Worm (Caenorhabditis elegans) whole organism, L4 larva: ENCODE measurements around the gene prk-1.
A peak's percentile ranks its signal among the peaks of the same experiment; 100 is the strongest.

Experiments
- F26F4.8 ChIP-seq: fragments of 200-800 bp; sonication (Bioruptor generic); conservative IDR thresholded peaks from 2 replicates; pipeline ENCODE4 v1.3.6; 2022; ENCODE audit warnings: missing genetic modification characterization, missing compliant biosample characterization
- F37D6.2 ChIP-seq: sonication (generic microtip); optimal IDR thresholded peaks from 2 replicates; lab custom pipeline; 2016; ENCODE audit warnings: mild to moderate bottlenecking, missing genetic modification characterization, missing compliant biosample characterization
- Y105C5A.15 ChIP-seq: fragments of 200-800 bp; sonication (Bioruptor generic); IDR thresholded peaks from 2 replicates; pipeline ENCODE4 v1.3.6; 2022; ENCODE audit warnings: missing genetic modification characterization, missing compliant biosample characterization
- aha-1 ChIP-seq: fragments of 150-350 bp; peaks from one replicate; lab custom pipeline; 2014; ENCODE audit warnings: missing biosample characterization, missing genetic modification characterization
- ceh-20 ChIP-seq: fragments of 200-800 bp; sonication (Bioruptor generic); IDR thresholded peaks from 2 replicates; pipeline ENCODE4 v1.3.6; 2022; ENCODE audit warnings: missing genetic modification reagents, missing genetic modification characterization, missing compliant biosample characterization
- daf-16 ChIP-seq, 3 experiments: sonication (generic microtip); optimal IDR thresholded peaks; 2 replicates each; lab custom pipeline; 2016 to 2017; ENCODE audit warnings: missing genetic modification characterization in 3 of 3, missing genetic modification reagents in 3 of 3, mild to moderate bottlenecking in 2 of 3, missing compliant biosample characterization in 2 of 3, missing biosample characterization in 1 of 3, moderate library complexity in 1 of 3
- egl-43 ChIP-seq: fragments of 200-800 bp; sonication (Bioruptor generic); IDR thresholded peaks from 2 replicates; pipeline ENCODE4 v1.3.6; 2022; ENCODE audit warnings: missing genetic modification reagents, missing genetic modification characterization, missing compliant biosample characterization
- hlh-11 ChIP-seq: fragments of 200-800 bp; sonication (Bioruptor generic); optimal IDR thresholded peaks from 2 replicates; lab custom pipeline; 2018; ENCODE audit warnings: mild to moderate bottlenecking, missing genetic modification characterization, missing compliant biosample characterization
- hlh-30 ChIP-seq: sonication (generic microtip); optimal IDR thresholded peaks from 2 replicates; lab custom pipeline; 2017; ENCODE audit warnings: antibody characterized with exemption, mild to moderate bottlenecking, missing genetic modification characterization, missing compliant biosample characterization; ENCODE audit not compliant: insufficient read depth
- hmg-1.1 ChIP-seq: fragments of 200-800 bp; sonication (Bioruptor generic); IDR thresholded peaks from 2 replicates; pipeline ENCODE4 v1.3.6; 2022; ENCODE audit warnings: missing genetic modification reagents, missing genetic modification characterization, missing compliant biosample characterization
- lin-1 ChIP-seq: fragments of 200-800 bp; sonication (Bioruptor generic); IDR thresholded peaks from 2 replicates; pipeline ENCODE4 v1.3.6; 2022; ENCODE audit warnings: missing genetic modification reagents, missing genetic modification characterization, missing compliant biosample characterization
- lin-29 ChIP-seq: fragments of 200-800 bp; sonication (Bioruptor generic); IDR thresholded peaks from 2 replicates; pipeline ENCODE4 v1.3.6; 2022; ENCODE audit warnings: missing genetic modification reagents, missing genetic modification characterization, missing compliant biosample characterization
- mes-2 ChIP-seq: sonication (generic microtip); optimal IDR thresholded peaks from 2 replicates; lab custom pipeline; 2016; ENCODE audit warnings: missing genotype, mild to moderate bottlenecking, missing genetic modification characterization, missing compliant biosample characterization; ENCODE audit not compliant: poor library complexity, severe bottlenecking
- mxl-2 ChIP-seq: fragments of 200-800 bp; sonication (Bioruptor generic); conservative IDR thresholded peaks from 2 replicates; pipeline ENCODE4 v1.3.6; 2022; ENCODE audit warnings: missing genetic modification reagents, missing genetic modification characterization, missing compliant biosample characterization
- mxl-3 ChIP-seq: fragments of 200-800 bp; sonication (Bioruptor generic); optimal IDR thresholded peaks from 2 replicates; lab custom pipeline; 2018; ENCODE audit warnings: mild to moderate bottlenecking, missing genetic modification characterization, missing compliant biosample characterization
- nhr-28 ChIP-seq: fragments of 150-350 bp; optimal IDR thresholded peaks from 2 replicates; lab custom pipeline; 2014; ENCODE audit warnings: missing biosample characterization, missing genetic modification characterization
- nhr-76 ChIP-seq: fragments of 150-350 bp; optimal IDR thresholded peaks from 2 replicates; lab custom pipeline; 2014; ENCODE audit warnings: missing biosample characterization, missing genetic modification characterization
- sdz-12 ChIP-seq: fragments of 200-800 bp; sonication (Bioruptor generic); optimal IDR thresholded peaks from 2 replicates; lab custom pipeline; 2018; ENCODE audit warnings: mild to moderate bottlenecking, missing genetic modification characterization, missing compliant biosample characterization
- set-16 ChIP-seq: fragments of 200-800 bp; sonication (Bioruptor generic); IDR thresholded peaks from 2 replicates; pipeline ENCODE4 v1.3.6; 2022; ENCODE audit warnings: missing genetic modification reagents, missing genetic modification characterization, missing compliant biosample characterization
- unc-62 ChIP-seq, 3 experiments: fragments of 150-350 bp in 1 of 3; sonication (generic microtip); optimal IDR thresholded peaks in 2 of 3; peaks in 1 of 3; 1 replicate in 1 of 3; 2 replicates in 2 of 3; lab custom pipeline; 2014 to 2017; ENCODE audit warnings: missing biosample characterization in 3 of 3, missing genetic modification characterization in 3 of 3, missing genetic modification reagents in 3 of 3, missing genotype in 1 of 3
- zag-1 ChIP-seq: fragments of 150-350 bp; optimal IDR thresholded peaks from 2 replicates; lab custom pipeline; 2014; ENCODE audit warnings: missing biosample characterization, missing genetic modification characterization
- zip-2 ChIP-seq: fragments of 150-350 bp; optimal IDR thresholded peaks from 2 replicates; lab custom pipeline; 2014; ENCODE audit warnings: missing biosample characterization, missing genetic modification characterization

prk-1 gene

DNA sequence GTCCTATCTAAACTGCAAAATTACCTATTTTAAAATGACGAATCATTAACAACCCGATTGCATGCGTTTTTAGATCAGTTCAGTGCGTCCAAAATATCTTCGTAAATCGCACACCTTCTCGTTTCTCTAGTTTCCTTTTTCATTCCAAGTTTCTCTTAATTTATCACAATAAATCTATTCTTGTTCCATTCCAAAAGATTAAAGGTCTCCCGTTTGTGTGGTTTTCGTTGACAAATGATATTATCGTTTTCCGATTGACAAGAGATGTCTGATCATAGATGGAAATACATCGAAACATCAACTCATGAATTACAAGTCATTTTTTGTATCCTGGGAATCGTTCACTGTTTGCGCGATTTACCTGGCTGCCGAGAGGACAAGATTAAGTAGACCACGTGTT is 3.2 kb downstream of the prk-1 start:
- peak; percentile 69 for TF ChIP-seq nhr-28 (tag; lab: Kevin White, UChicago)
- TF ChIP-seq hlh-11 = peak; percentile 7
- no peak for TF ChIP-seq lin-1
- no peak for TF ChIP-seq daf-16 (GFP tag; optimal IDR thresholded peaks at IDR 0.05; lab: Kevin White, UChicago)
- TF ChIP-seq daf-16 (tag; optimal IDR thresholded peaks at IDR 0.05; lab: Kevin White, UChicago) = peak; percentile 5
- TF ChIP-seq mxl-3 (GFP tag; lab: Kevin White, UChicago) = peak; percentile 20
- TF ChIP-seq sdz-12 (GFP tag; lab: Kevin White, UChicago) = no peak

ce11 chrIII:7002143-7002542 is 12.2 kb downstream of the prk-1 start:
- TF ChIP-seq ceh-20 (no peak), zip-2 (tag; lab: Kevin White, UChicago) (no peak), Y105C5A.15 (GFP tag; lab: Robert Waterston, UW) (no peak), hmg-1.1 (GFP tag; lab: Robert Waterston, UW) (no peak), mxl-2 (GFP tag; lab: Robert Waterston, UW) (no peak), aha-1 (tag; lab: Kevin White, UChicago) (peak; percentile 40), unc-62 (GFP tag; optimal IDR thresholded peaks at IDR 0.05 in 1 of 2; lab: Kevin White, UChicago) (peak in 1 of 2 experiments; percentile 98), unc-62 (tag; optimal IDR thresholded peaks at IDR 0.05; lab: Kevin White, UChicago) (no peak)

DNA sequence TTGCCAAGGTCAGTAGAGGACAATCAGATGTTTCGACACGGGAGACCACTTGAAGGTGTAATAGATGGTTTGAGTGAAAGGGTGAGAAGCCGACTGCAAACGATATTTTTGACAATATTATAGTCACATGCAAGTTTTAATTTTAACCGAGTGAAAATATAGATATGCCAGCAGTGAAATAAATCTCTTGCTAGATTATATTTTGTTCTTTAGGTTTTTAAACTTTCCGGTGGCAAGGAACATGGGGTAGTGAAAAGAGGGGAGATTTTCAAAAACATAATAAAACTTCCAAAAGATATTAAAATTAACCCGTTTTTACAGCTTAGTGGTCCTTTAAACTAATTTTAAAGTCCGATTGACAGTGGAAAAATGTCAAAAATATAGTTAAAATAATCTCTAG is 15.4 kb downstream of the prk-1 start, which contains the start of gene C06E8.5:
Gene C06E8.5 (minus strand): TSS at position 101 of the 400 bp plus-strand sequence.
- TF ChIP-seq aha-1 (tag; lab: Kevin White, UChicago) (peak; percentile 21), hlh-30 (peak; percentile 7), unc-62 (GFP tag; optimal IDR thresholded peaks at IDR 0.05 in 1 of 2; lab: Kevin White, UChicago) (no peak), unc-62 (tag; optimal IDR thresholded peaks at IDR 0.05; lab: Kevin White, UChicago) (no peak)

- TF ChIP-seq hlh-30 (peak; percentile 5), zag-1 (tag; lab: Kevin White, UChicago) (no peak)
These were observed 18.9 kb downstream of the prk-1 start, which contains the start of gene lgc-38 for ce11 chrIII:7008836-7009235. TSS of gene lgc-38 (plus strand) at chrIII:7009136.

- peak in 1 of 2 experiments; percentile 79 for TF ChIP-seq unc-62 (GFP tag; optimal IDR thresholded peaks at IDR 0.05 in 1 of 2; lab: Kevin White, UChicago)
- no peak for TF ChIP-seq unc-62 (tag; optimal IDR thresholded peaks at IDR 0.05; lab: Kevin White, UChicago)
- TF ChIP-seq lin-29 (GFP tag; lab: Robert Waterston, UW) = no peak
- TF ChIP-seq F26F4.8 = no peak
- TF ChIP-seq, all 104 proteins: peak for 1
These were observed 22.1 kb downstream of the prk-1 start for ce11 chrIII:7012060-7012459.

DNA sequence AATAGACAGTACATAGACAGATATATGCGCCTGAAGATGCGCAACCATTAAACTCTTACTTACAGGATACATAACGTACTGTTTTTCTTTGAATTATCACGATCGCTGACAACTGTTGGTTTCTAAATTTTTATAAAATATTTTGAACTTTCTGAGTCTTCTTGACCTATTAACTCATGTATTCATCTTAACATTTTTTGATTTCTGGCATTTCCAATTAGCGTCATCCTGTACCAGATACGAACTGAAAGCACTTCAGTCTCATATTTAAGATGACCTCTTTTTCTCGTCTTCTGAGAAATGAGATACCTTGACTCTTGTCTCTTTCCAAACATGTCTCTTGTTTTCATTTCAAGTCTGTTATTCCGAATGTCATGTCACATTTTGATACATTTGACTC is 23.8 kb downstream of the prk-1 start:
- TF ChIP-seq nhr-76 (tag; lab: Kevin White, UChicago) (no peak), hlh-11 (no peak), unc-62 (GFP tag; optimal IDR thresholded peaks at IDR 0.05 in 1 of 2; lab: Kevin White, UChicago) (peak in 1 of 2 experiments; percentile 95), unc-62 (tag; optimal IDR thresholded peaks at IDR 0.05; lab: Kevin White, UChicago) (no peak)

- TF ChIP-seq egl-43 (GFP tag; lab: Robert Waterston, UW) (peak; percentile 11; the same call in 1 of the 2 replicates), set-16 (GFP tag; lab: Robert Waterston, UW) (peak; percentile 96), zip-2 (tag; lab: Kevin White, UChicago) (no peak), aha-1 (tag; lab: Kevin White, UChicago) (peak; percentile 73)
These were observed 29.8 kb downstream of the prk-1 start for ce11 chrIII:7019724-7020123.

- TF ChIP-seq F37D6.2 (tag; lab: Kevin White, UChicago) (no peak), zag-1 (tag; lab: Kevin White, UChicago) (no peak), mes-2 (tag; lab: Kevin White, UChicago) (no peak), set-16 (GFP tag; lab: Robert Waterston, UW) (no peak), lin-29 (GFP tag; lab: Robert Waterston, UW) (no peak)
- TF ChIP-seq, all 104 proteins: peak for 0
These were observed 30.5 kb downstream of the prk-1 start, which contains the start of gene col-8 for ce11 chrIII:7020500-7020899. TSS of gene col-8 (minus strand) at chrIII:7020600.
